Fruit fly (Drosophila melanogaster): ENCODE results near the gene CG34452.

DNA sequence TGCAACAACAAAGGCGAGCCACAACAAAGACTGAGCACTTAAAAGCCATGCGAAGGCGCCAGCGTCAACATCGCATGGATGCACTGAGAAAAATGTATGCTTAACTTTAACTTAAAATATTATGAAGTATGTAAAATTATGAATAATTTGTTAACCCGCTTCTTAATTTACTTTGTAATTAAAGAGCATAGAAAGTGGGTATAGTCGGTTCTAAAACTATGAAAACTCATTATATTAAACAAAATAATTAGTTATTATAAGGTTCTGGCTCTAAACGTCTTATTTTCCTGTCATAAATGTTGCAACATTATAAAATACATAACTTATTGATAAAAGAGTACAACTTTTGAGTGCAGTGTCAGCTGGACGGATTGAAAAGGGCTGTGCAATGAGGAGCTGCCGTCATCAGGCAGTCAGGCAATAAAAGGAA lies 46.1 kb downstream of the CG34452 start:
- peak; percentile 32 for TF ChIP-seq Lpt (GFP tag; optimal IDR thresholded peaks at IDR 0.05)
- TF ChIP-seq CG6854 (GFP tag; optimal IDR thresholded peaks at IDR 0.05), result no peak
- TF ChIP-seq Hr38 (GFP tag; optimal IDR thresholded peaks at IDR 0.05), result no peak
- peak; percentile 5 for TF ChIP-seq net (GFP tag; optimal IDR thresholded peaks at IDR 0.05)
